Worm (Caenorhabditis elegans): Measurements from ENCODE around the gene srh-37.

ce11 chrV:467507-467906 lies 44.8 kb downstream of the srh-37 start:
- no peak for TF ChIP-seq fos-1 (tag; optimal IDR thresholded peaks at IDR 0.05)
- TF ChIP-seq mdl-1 (tag; optimal IDR thresholded peaks at IDR 0.05), result no peak
- TF ChIP-seq ceh-82 (tag; optimal IDR thresholded peaks at IDR 0.05), result no peak
- TF ChIP-seq aly-2 (tag; optimal IDR thresholded peaks at IDR 0.05), result no peak
- TF ChIP-seq alr-1 (tag; optimal IDR thresholded peaks at IDR 0.05; ENCODE audit: borderline replicate concordance), result no peak
- TF ChIP-seq unc-86 (tag; optimal IDR thresholded peaks at IDR 0.05), result no peak
- no peak for TF ChIP-seq isw-1 (GFP tag; IDR thresholded peaks at IDR 0.05)
- TF ChIP-seq elt-2 (tag; optimal IDR thresholded peaks at IDR 0.05), result no peak
- TF ChIP-seq nhr-76 (tag; optimal IDR thresholded peaks at IDR 0.05), result no peak
- no peak for TF ChIP-seq egl-13 (tag; optimal IDR thresholded peaks at IDR 0.05)
- TF ChIP-seq fkh-10 (GFP tag; optimal IDR thresholded peaks at IDR 0.05), result no peak
- no peak for TF ChIP-seq mep-1 (tag; optimal IDR thresholded peaks at IDR 0.05)

Data from whole organism, L1 larva.